Worm (Caenorhabditis elegans) whole organism, L1 larva: ENCODE measurements around the gene ZK1055.2.
A peak's percentile ranks its signal among the peaks of the same experiment; 100 is the strongest.
"Not testable (repeated sequence)": the region's sequence is repeated elsewhere in the genome, so short reads cannot be mapped to it uniquely, and the experiment has no call there.

ENCODE experiments used
- C04F5.9 ChIP-seq: sonication (generic microtip); optimal IDR thresholded peaks from 2 replicates; lab custom pipeline; 2016; ENCODE audit warnings: missing genetic modification characterization, missing compliant biosample characterization
- C16A3.4 ChIP-seq: fragments of 150-350 bp; optimal IDR thresholded peaks from 2 replicates; lab custom pipeline; 2014; ENCODE audit warnings: missing biosample characterization, missing genetic modification characterization
- C34B4.2 ChIP-seq: sonication (generic microtip); optimal IDR thresholded peaks from 2 replicates; lab custom pipeline; 2017; ENCODE audit warnings: mild to moderate bottlenecking, missing genetic modification characterization, missing compliant biosample characterization
- F16B12.6 ChIP-seq: fragments of 150-350 bp; optimal IDR thresholded peaks from 2 replicates; lab custom pipeline; 2014; ENCODE audit warnings: missing biosample characterization, missing genetic modification characterization
- alr-1 ChIP-seq: fragments of 200-800 bp; sonication (Bioruptor generic); optimal IDR thresholded peaks from 2 replicates; lab custom pipeline; 2018; ENCODE audit warnings: borderline replicate concordance, mild to moderate bottlenecking, missing genetic modification characterization, missing compliant biosample characterization
- ama-1 ChIP-seq: fragments of 150-350 bp; optimal IDR thresholded peaks from 2 replicates; lab custom pipeline; 2014
- blmp-1 ChIP-seq: fragments of 150-350 bp; optimal IDR thresholded peaks from 2 replicates; lab custom pipeline; 2014; ENCODE audit warnings: missing biosample characterization, missing genetic modification characterization
- ceh-8 ChIP-seq: fragments of 200-800 bp; sonication (Bioruptor generic); optimal IDR thresholded peaks from 2 replicates; lab custom pipeline; 2018; ENCODE audit warnings: mild to moderate bottlenecking, missing genetic modification characterization, moderate library complexity, missing compliant biosample characterization
- ceh-90 ChIP-seq: sonication (generic microtip); optimal IDR thresholded peaks from 2 replicates; lab custom pipeline; 2016; ENCODE audit warnings: missing genetic modification characterization, missing compliant biosample characterization
- ces-1 ChIP-seq: fragments of 150-350 bp; optimal IDR thresholded peaks from 2 replicates; lab custom pipeline; 2014; ENCODE audit warnings: missing biosample characterization, missing genetic modification reagents, missing genetic modification characterization
- dpl-1 ChIP-seq, 3 experiments: fragments of 150-350 bp in 2 of 3; sonication (generic microtip) in 1 of 3; optimal IDR thresholded peaks; 2 replicates each; lab custom pipeline; 2014 to 2017; ENCODE audit warnings: missing biosample characterization in 3 of 3, missing genetic modification characterization in 3 of 3, missing genetic modification reagents in 3 of 3
- efl-1 ChIP-seq, 4 experiments: fragments of 150-350 bp; optimal IDR thresholded peaks in 3 of 4; peaks in 1 of 4; 1 replicate in 1 of 4; 2 replicates in 3 of 4; lab custom pipeline; 2014; ENCODE audit warnings: missing biosample characterization in 2 of 4, missing genetic modification characterization in 2 of 4, missing genetic modification reagents in 2 of 4
- elt-3 ChIP-seq, 6 experiments: fragments of 150-350 bp in 1 of 6; sonication (generic microtip); optimal IDR thresholded peaks; 2 replicates each; lab custom pipeline; 2017 to 2018; ENCODE audit warnings: missing biosample characterization in 6 of 6, missing genetic modification characterization in 6 of 6, inconsistent platforms in 1 of 6
- fkh-10 ChIP-seq: sonication (generic microtip); optimal IDR thresholded peaks from 2 replicates; lab custom pipeline; 2017; ENCODE audit warnings: missing biosample characterization, missing genetic modification reagents, missing genetic modification characterization
- fkh-4 ChIP-seq: sonication (generic microtip); optimal IDR thresholded peaks from 2 replicates; lab custom pipeline; 2016; ENCODE audit warnings: missing compliant biosample characterization, missing genetic modification characterization, borderline replicate concordance
- fkh-8 ChIP-seq: sonication (generic microtip); optimal IDR thresholded peaks from 2 replicates; lab custom pipeline; 2016; ENCODE audit warnings: mild to moderate bottlenecking, missing genetic modification characterization, missing compliant biosample characterization
- fos-1 ChIP-seq: fragments of 150-350 bp; optimal IDR thresholded peaks from 2 replicates; lab custom pipeline; 2014; ENCODE audit warnings: missing biosample characterization, missing genetic modification characterization
- hlh-17 ChIP-seq: fragments of 200-800 bp; sonication (Bioruptor generic); optimal IDR thresholded peaks from 2 replicates; lab custom pipeline; 2018; ENCODE audit warnings: missing genetic modification characterization, mild to moderate bottlenecking, missing compliant biosample characterization, moderate library complexity, borderline replicate concordance
- hlh-4 ChIP-seq: sonication (generic microtip); optimal IDR thresholded peaks from 2 replicates; lab custom pipeline; 2016; ENCODE audit warnings: mild to moderate bottlenecking, missing genetic modification characterization, missing compliant biosample characterization
- isw-1 ChIP-seq: fragments of 200-800 bp; sonication (Bioruptor generic); IDR thresholded peaks from 2 replicates; pipeline ENCODE4 v1.3.6; 2022; ENCODE audit warnings: missing genetic modification characterization, missing compliant biosample characterization
- jun-1 ChIP-seq: fragments of 150-350 bp; optimal IDR thresholded peaks from 2 replicates; lab custom pipeline; 2014; ENCODE audit warnings: missing biosample characterization, missing genetic modification reagents, missing genetic modification characterization
- lin-13 ChIP-seq: fragments of 150-350 bp; optimal IDR thresholded peaks from 2 replicates; lab custom pipeline; 2014; ENCODE audit warnings: missing biosample characterization, missing genetic modification reagents, missing genetic modification characterization
- lin-15B ChIP-seq: fragments of 150-350 bp; sonication (generic microtip); optimal IDR thresholded peaks from 3 replicates; lab custom pipeline; 2014; ENCODE audit warnings: missing biosample characterization, missing genetic modification characterization
- lin-35 ChIP-seq, 2 experiments: fragments of 150-350 bp; optimal IDR thresholded peaks; 2 replicates each; lab custom pipeline; 2014; ENCODE audit warnings: missing biosample characterization in 2 of 2, missing genetic modification characterization in 2 of 2, missing genetic modification reagents in 2 of 2
- lsy-2 ChIP-seq, 2 experiments: fragments of 150-350 bp; optimal IDR thresholded peaks; 2 replicates each; lab custom pipeline; 2014; ENCODE audit warnings: missing biosample characterization in 2 of 2, missing genetic modification characterization in 2 of 2
- mep-1 ChIP-seq: fragments of 150-350 bp; optimal IDR thresholded peaks from 2 replicates; lab custom pipeline; 2014; ENCODE audit warnings: missing biosample characterization, missing genetic modification characterization
- nhr-12 ChIP-seq: sonication (generic microtip); optimal IDR thresholded peaks from 2 replicates; lab custom pipeline; 2017; ENCODE audit warnings: missing biosample characterization, missing genetic modification characterization
- nhr-19 ChIP-seq: fragments of 200-800 bp; sonication (Bioruptor generic); conservative IDR thresholded peaks from 2 replicates; pipeline ENCODE4 v1.3.6; 2022; ENCODE audit warnings: missing genetic modification characterization, missing compliant biosample characterization
- nhr-20 ChIP-seq: sonication (generic microtip); optimal IDR thresholded peaks from 2 replicates; lab custom pipeline; 2016; ENCODE audit warnings: mild to moderate bottlenecking, missing genetic modification characterization, missing compliant biosample characterization
- nhr-84 ChIP-seq: sonication (generic microtip); optimal IDR thresholded peaks from 2 replicates; lab custom pipeline; 2017; ENCODE audit warnings: missing biosample characterization, missing genetic modification characterization
- pag-3 ChIP-seq: sonication (generic microtip); optimal IDR thresholded peaks from 2 replicates; lab custom pipeline; 2017; ENCODE audit warnings: missing genetic modification characterization, mild to moderate bottlenecking, missing compliant biosample characterization, antibody characterized with exemption, borderline replicate concordance; ENCODE audit not compliant: insufficient read depth
- pqm-1 ChIP-seq: sonication (generic microtip); optimal IDR thresholded peaks from 3 replicates; lab custom pipeline; 2017; ENCODE audit warnings: missing biosample characterization, missing genetic modification characterization
- rnt-1 ChIP-seq: sonication (generic microtip); optimal IDR thresholded peaks from 2 replicates; lab custom pipeline; 2016; ENCODE audit warnings: mild to moderate bottlenecking, missing genetic modification characterization, moderate library complexity, missing compliant biosample characterization
- snu-23 ChIP-seq: sonication (generic microtip); optimal IDR thresholded peaks from 2 replicates; lab custom pipeline; 2016; ENCODE audit warnings: missing genetic modification characterization, missing compliant biosample characterization
- sptf-1 ChIP-seq: fragments of 150-350 bp; optimal IDR thresholded peaks from 2 replicates; lab custom pipeline; 2014; ENCODE audit warnings: missing biosample characterization, missing genetic modification characterization
- swsn-7 ChIP-seq: sonication (generic microtip); optimal IDR thresholded peaks from 2 replicates; lab custom pipeline; 2016; ENCODE audit warnings: missing genetic modification characterization, missing compliant biosample characterization
- tbx-2 ChIP-seq: sonication (generic microtip); optimal IDR thresholded peaks from 2 replicates; lab custom pipeline; 2016; ENCODE audit warnings: missing genetic modification characterization, missing compliant biosample characterization
- tlp-1 ChIP-seq: fragments of 150-350 bp; optimal IDR thresholded peaks from 2 replicates; lab custom pipeline; 2014; ENCODE audit warnings: missing biosample characterization, missing genetic modification characterization
- unc-130 ChIP-seq: fragments of 150-350 bp; optimal IDR thresholded peaks from 2 replicates; lab custom pipeline; 2017; ENCODE audit warnings: missing biosample characterization, missing genetic modification characterization, inconsistent platforms
- unc-30 ChIP-seq: sonication (generic microtip); optimal IDR thresholded peaks from 2 replicates; lab custom pipeline; 2017; ENCODE audit warnings: missing biosample characterization, missing genetic modification characterization
- xbp-1 ChIP-seq: sonication (generic microtip); optimal IDR thresholded peaks from 2 replicates; lab custom pipeline; 2016; ENCODE audit warnings: missing genetic modification characterization, missing compliant biosample characterization
- zag-1 ChIP-seq: fragments of 150-350 bp; optimal IDR thresholded peaks from 2 replicates; lab custom pipeline; 2014; ENCODE audit warnings: missing biosample characterization, missing genetic modification characterization
- zip-4 ChIP-seq: fragments of 200-800 bp; sonication (Bioruptor generic); optimal IDR thresholded peaks from 2 replicates; lab custom pipeline; 2018; ENCODE audit warnings: mild to moderate bottlenecking, missing genetic modification characterization, moderate library complexity, missing compliant biosample characterization
- ztf-11 ChIP-seq, 2 experiments: sonication (generic microtip); optimal IDR thresholded peaks; 2 replicates each; lab custom pipeline; 2016 to 2017; ENCODE audit warnings: missing genetic modification characterization in 2 of 2, missing biosample characterization in 1 of 2, missing compliant biosample characterization in 1 of 2
- ztf-4 ChIP-seq: fragments of 150-350 bp; optimal IDR thresholded peaks from 2 replicates; lab custom pipeline; 2014; ENCODE audit warnings: missing biosample characterization, missing genetic modification characterization

The ZK1055.2 gene

ce11 chrV:6579992-6580391, 10.4 kb upstream of the ZK1055.2 start, which contains the start of gene EGAP9.3:
Gene EGAP9.3, minus strand, starts transcription at chrV:6580122.
- TF ChIP-seq nhr-19 (GFP tag; lab: Robert Waterston, UW) (no peak), isw-1 (GFP tag; lab: Robert Waterston, UW) (no peak), elt-3 (tag; optimal IDR thresholded peaks at IDR 0.05; lab: Kevin White, UChicago) (no peak), zag-1 (tag; lab: Kevin White, UChicago) (no peak), ama-1 (no peak)
- TF ChIP-seq, all 84 proteins: peak for 0

- TF ChIP-seq efl-1 (optimal IDR thresholded peaks at IDR 0.05; lab: Kevin White, UChicago), result not testable (repeated sequence)
- peak in 1 of 2 experiments; percentile 17 for TF ChIP-seq efl-1 (GFP tag; optimal IDR thresholded peaks at IDR 0.05 in 1 of 2; lab: Kevin White, UChicago)
- TF ChIP-seq dpl-1 (GFP tag; optimal IDR thresholded peaks at IDR 0.05; lab: Kevin White, UChicago), result peak in 1 of 3 experiments; percentile 4
- peak; percentile 44 for TF ChIP-seq blmp-1 (tag; lab: Kevin White, UChicago)
These were observed 8.6 kb upstream of the ZK1055.2 start, which contains the start of gene ZK1055.4 for ce11 chrV:6581762-6582161. Gene ZK1055.4, plus strand, starts transcription at chrV:6582062.

DNA sequence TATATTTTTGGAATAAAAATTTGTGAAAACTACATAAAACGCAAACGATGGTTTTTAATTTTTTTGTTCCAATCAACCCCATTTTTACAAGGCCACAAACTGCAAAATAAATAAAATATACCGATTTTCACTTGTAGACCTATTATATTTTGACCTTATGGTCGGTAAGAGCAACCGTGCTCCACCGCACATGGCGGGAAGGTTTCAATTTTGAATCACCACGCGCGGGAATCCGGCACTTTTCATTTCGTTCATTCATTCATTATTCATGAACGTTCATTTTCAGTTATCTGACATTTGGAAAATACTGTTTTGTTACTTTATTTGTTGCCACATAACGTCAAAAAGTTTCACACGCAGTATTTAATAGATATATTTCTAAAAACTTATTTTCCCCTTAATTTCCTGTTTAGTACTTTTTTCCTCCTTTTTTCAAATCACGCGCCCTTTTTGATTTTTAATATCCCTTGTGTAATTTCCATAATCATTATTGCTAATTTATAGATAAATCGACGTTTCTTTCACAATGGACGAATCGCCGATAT, 3.4 kb downstream of the ZK1055.2 start, which contains the start of gene hcp-1:
hcp-1 (plus strand) TSS at position 495 of the 545 bp plus-strand sequence.
- TF ChIP-seq tbx-2 (tag; lab: Kevin White, UChicago) (no peak), fkh-10 (GFP tag; lab: Kevin White, UChicago) (no peak), xbp-1 (tag; lab: Kevin White, UChicago) (peak; percentile 41), F16B12.6 (tag; lab: Kevin White, UChicago) (peak; percentile 29), blmp-1 (tag; lab: Kevin White, UChicago) (peak; percentile 83), ceh-8 (GFP tag; lab: Kevin White, UChicago) (no peak), efl-1 (optimal IDR thresholded peaks at IDR 0.05; lab: Kevin White, UChicago) (peak; percentile 91 to 95), efl-1 (GFP tag; optimal IDR thresholded peaks at IDR 0.05 in 1 of 2; lab: Kevin White, UChicago) (peak; percentile 89 to 99), lin-35 (GFP tag; optimal IDR thresholded peaks at IDR 0.05; lab: Kevin White, UChicago) (peak; percentile 84 to 95), nhr-20 (tag; lab: Kevin White, UChicago) (peak; percentile 20), rnt-1 (peak; percentile 37), swsn-7 (tag; lab: Kevin White, UChicago) (peak; percentile 9), isw-1 (GFP tag; lab: Robert Waterston, UW) (peak; percentile 3; the same call in 1 of the 2 replicates), nhr-12 (tag; lab: Kevin White, UChicago) (no peak), hlh-17 (no peak), lin-15B (tag; lab: Kevin White, UChicago) (peak; percentile 12), unc-130 (tag; lab: Kevin White, UChicago) (peak; percentile 36), snu-23 (GFP tag; lab: Kevin White, UChicago) (peak; percentile 46), dpl-1 (GFP tag; optimal IDR thresholded peaks at IDR 0.05; lab: Kevin White, UChicago) (peak; percentile 87 to 91 (median 88)), unc-30 (tag; lab: Kevin White, UChicago) (no peak), hlh-4 (tag; lab: Kevin White, UChicago) (no peak), lsy-2 (tag; optimal IDR thresholded peaks at IDR 0.05; lab: Kevin White, UChicago) (peak in 1 of 2 experiments; percentile 72), C16A3.4 (tag; lab: Kevin White, UChicago) (peak; percentile 61), mep-1 (tag; lab: Kevin White, UChicago) (peak; percentile 57), ceh-90 (no peak), tlp-1 (tag; lab: Kevin White, UChicago) (no peak)

DNA sequence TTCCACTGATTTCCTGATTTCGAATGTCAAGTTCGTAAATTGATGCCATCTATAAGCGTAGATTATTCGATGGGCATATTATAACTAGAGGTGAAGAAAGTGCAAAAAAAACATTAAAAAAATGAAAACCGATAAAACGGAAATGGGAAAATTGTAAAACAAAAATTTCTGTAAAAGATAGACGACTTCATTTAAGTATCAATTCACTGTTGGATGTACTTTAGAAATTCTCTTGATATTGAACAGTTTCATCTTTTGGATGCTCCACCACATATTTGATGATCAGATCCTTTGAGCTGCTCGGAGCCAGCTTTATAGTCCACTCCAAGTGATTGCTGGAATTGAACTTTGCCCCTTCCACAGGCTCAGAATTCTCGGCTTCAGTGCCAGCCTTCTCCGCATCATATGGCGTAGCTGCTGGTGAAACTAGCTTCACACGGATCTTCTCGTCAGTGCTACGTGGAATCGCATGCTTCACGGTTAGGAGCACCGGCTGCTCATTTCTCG, 12.2 kb downstream of the ZK1055.2 start, which contains the start of gene ZK1055.6:
ZK1055.6 (minus strand) TSS at position 51 of the 507 bp plus-strand sequence.
- no peak for TF ChIP-seq lin-15B (tag; lab: Kevin White, UChicago)
- TF ChIP-seq fkh-4 (tag; lab: Kevin White, UChicago), result no peak
- TF ChIP-seq hlh-4 (tag; lab: Kevin White, UChicago), result no peak
- TF ChIP-seq zag-1 (tag; lab: Kevin White, UChicago), result no peak
- no peak for TF ChIP-seq nhr-84
- no peak for TF ChIP-seq fkh-8
- TF ChIP-seq fos-1 (tag; lab: Kevin White, UChicago), result no peak
- no peak for TF ChIP-seq C04F5.9 (tag; lab: Kevin White, UChicago)
- TF ChIP-seq jun-1 (tag; lab: Kevin White, UChicago), result no peak
- no peak for TF ChIP-seq lin-13 (GFP tag; lab: Kevin White, UChicago)
- no peak for TF ChIP-seq ztf-11 (tag; optimal IDR thresholded peaks at IDR 0.05; lab: Kevin White, UChicago)
- no peak for TF ChIP-seq ces-1
- no peak for TF ChIP-seq C34B4.2 (tag; lab: Kevin White, UChicago)
- TF ChIP-seq alr-1 (tag; lab: Kevin White, UChicago), result no peak
- TF ChIP-seq zip-4 (GFP tag; lab: Kevin White, UChicago), result no peak
- TF ChIP-seq tlp-1 (tag; lab: Kevin White, UChicago), result no peak
- no peak for TF ChIP-seq ztf-4 (tag; lab: Kevin White, UChicago)
- no peak for TF ChIP-seq pag-3
- no peak for TF ChIP-seq pqm-1
- no peak for TF ChIP-seq sptf-1 (tag; lab: Kevin White, UChicago)
